Worm (Caenorhabditis elegans): ENCODE measurements around the gene Y47D3B.12.

Y47D3B.12 gene

DNA sequence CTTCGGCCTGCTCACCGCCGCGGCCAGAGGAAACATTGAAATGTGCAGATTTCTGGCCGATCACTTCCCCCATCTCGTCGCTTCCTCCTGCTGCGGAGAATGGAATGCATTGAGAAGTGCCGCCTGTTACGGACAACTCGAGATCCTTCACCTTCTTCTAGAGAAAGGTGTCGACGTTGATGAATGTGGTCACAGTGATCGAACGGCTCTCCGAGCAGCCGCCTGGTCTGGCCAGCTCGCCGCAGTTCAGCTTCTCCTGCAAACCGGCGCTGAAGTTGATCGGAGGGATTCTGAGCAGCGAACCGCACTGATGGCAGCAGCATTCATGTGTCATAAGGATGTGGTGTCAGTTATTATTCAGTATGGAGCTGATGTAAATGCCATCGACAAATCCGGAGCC lies 39.9 kb upstream of the Y47D3B.12 start:
- TF ChIP-seq hmg-4 (GFP tag; optimal IDR thresholded peaks at IDR 0.05) (peak; percentile 15), pes-1 (GFP tag; IDR thresholded peaks at IDR 0.05) (no peak)

DNA sequence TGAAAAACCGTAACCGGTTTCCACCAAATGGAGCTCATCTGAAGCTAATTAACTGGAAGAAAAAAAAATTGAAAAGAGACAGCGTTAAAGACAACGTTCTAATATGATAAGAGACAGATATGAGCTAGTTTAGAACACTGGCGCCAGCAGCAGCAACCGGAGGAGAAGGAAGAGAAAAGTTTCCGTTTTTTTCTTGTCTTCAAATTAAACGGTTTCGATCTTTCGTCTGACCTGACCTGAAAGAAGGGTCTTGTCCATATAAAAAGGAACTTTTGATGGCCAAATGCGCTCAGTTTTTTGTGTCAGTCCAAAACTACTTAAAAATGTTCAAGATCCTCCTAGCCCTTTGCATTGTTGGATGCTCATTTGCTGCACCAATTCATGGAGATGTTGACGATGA lies 36.4 kb upstream of the Y47D3B.12 start, which contains the start of gene T28D6.3:
TSS of gene T28D6.3 (plus strand) at position 301 of the 400 bp plus-strand sequence.
- TF ChIP-seq ets-7 (tag; optimal IDR thresholded peaks at IDR 0.05) (no peak), hmg-4 (GFP tag; optimal IDR thresholded peaks at IDR 0.05) (no peak), pes-1 (GFP tag; IDR thresholded peaks at IDR 0.05) (no peak), F13C5.2 (tag; optimal IDR thresholded peaks at IDR 0.05) (no peak), aly-1 (tag; optimal IDR thresholded peaks at IDR 0.05) (no peak), scrt-1 (GFP tag; IDR thresholded peaks at IDR 0.05) (no peak), ceh-36 (tag; optimal IDR thresholded peaks at IDR 0.05) (no peak), tra-4 (tag; optimal IDR thresholded peaks at IDR 0.05) (no peak), B0310.2 (tag; optimal IDR thresholded peaks at IDR 0.05) (no peak), hmbx-1 (tag; optimal IDR thresholded peaks at IDR 0.05) (no peak), sea-1 (GFP tag; conservative IDR thresholded peaks at IDR 0.05) (no peak), tbx-11 (GFP tag; IDR thresholded peaks at IDR 0.05) (no peak), ama-1 (optimal IDR thresholded peaks at IDR 0.05) (no peak)

DNA sequence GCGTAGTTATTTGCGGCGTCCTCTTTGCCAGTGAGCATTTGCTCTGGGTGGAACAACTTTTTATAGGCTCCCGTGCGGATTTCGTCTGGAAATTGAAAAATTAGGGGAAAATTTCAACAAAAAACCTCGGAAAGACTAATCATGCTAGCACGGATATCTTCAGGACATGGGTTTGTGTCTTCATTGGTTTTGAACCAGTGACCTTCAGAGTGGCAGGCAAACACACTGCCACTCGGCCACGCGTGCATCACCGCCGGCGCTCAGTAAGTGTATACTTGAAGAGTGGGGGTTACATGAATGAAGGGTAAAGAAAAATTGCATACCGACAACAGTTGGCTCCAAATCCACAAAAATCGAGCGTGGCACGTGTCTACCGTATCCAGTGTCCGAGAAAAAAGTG lies 31.6 kb upstream of the Y47D3B.12 start:
- TF ChIP-seq tbx-11 (GFP tag; IDR thresholded peaks at IDR 0.05) (peak; percentile 93), scrt-1 (GFP tag; IDR thresholded peaks at IDR 0.05) (peak; percentile 96), pes-1 (GFP tag; IDR thresholded peaks at IDR 0.05) (peak; percentile 95), aly-1 (tag; optimal IDR thresholded peaks at IDR 0.05) (peak; percentile 93), hnd-1 (tag; optimal IDR thresholded peaks at IDR 0.05) (peak; percentile 84), tra-4 (tag; optimal IDR thresholded peaks at IDR 0.05) (peak; percentile 84), F13C5.2 (tag; optimal IDR thresholded peaks at IDR 0.05) (peak; percentile 92), hmbx-1 (tag; optimal IDR thresholded peaks at IDR 0.05) (peak; percentile 81), ceh-36 (tag; optimal IDR thresholded peaks at IDR 0.05) (peak; percentile 92), hmg-4 (GFP tag; optimal IDR thresholded peaks at IDR 0.05) (peak; percentile 96), B0310.2 (tag; optimal IDR thresholded peaks at IDR 0.05) (peak; percentile 88), ets-7 (tag; optimal IDR thresholded peaks at IDR 0.05) (peak; percentile 82), ama-1 (optimal IDR thresholded peaks at IDR 0.05) (no peak), flt-1 (GFP tag; IDR thresholded peaks at IDR 0.05) (peak; percentile 93), tbx-37 (GFP tag; conservative IDR thresholded peaks at IDR 0.05) (peak; percentile 91), sea-1 (GFP tag; conservative IDR thresholded peaks at IDR 0.05) (peak; percentile 94), ceh-13 (GFP tag; optimal IDR thresholded peaks at IDR 0.05) (peak; percentile 80)

DNA sequence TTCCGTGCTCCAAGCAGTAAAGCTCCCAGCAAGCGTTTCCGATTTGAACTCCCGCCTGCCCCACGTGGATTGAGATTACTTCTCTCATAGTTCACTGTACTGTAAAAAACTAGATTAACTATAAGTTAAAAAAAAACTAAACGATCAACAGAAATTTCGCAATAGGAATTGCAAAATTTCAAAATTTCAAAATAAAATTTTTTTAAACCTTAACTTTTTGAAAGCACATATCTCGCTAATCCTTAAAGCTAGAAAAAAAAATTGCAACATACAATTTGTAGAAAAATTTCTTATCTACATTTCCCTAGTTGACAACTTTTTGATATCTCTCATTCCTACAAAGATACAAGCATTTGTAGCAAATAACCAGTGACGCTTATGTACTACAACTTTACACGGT lies 31.1 kb upstream of the Y47D3B.12 start, which contains the start of gene tba-7:
TSS of gene tba-7 (minus strand) at position 101 of the 400 bp plus-strand sequence.
- TF ChIP-seq scrt-1 (GFP tag; IDR thresholded peaks at IDR 0.05) = no peak

DNA sequence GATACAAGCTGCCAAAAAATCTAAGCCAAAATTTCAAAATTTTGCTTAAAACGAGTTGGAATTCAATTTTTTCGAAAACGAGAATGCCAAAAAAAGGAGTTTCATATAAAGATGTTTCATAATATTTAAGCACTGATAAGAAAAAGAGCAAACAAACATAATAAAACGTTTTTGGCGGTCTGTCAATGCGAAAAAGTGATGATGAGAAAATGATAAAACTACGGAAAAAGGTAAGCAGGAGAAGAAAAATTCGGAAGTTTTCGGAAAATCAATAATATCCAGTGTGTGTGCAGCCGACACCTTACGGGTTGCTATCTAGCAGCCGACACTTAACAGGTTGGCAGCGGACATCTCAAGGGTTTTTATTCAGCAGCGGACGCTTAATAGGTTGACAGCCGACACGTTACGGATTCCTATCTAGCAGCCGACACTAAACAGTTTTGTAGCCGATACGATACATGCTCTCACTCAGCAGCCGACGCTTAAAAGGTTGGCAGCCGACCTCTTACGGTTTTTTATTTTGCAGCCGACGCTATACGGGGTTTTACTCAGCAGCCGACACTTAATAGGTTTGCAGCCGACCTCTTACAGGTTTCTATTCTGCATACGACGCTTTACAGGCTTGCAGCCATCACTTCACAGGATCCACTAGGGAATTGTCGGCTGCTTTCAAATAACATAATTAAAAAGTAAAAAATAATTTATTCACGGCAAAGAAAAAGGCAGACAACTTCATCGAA lies 30.4 kb upstream of the Y47D3B.12 start:
- TF ChIP-seq B0310.2 (tag; optimal IDR thresholded peaks at IDR 0.05) (no peak), ceh-13 (GFP tag; optimal IDR thresholded peaks at IDR 0.05) (no peak), flt-1 (GFP tag; IDR thresholded peaks at IDR 0.05) (no peak), tra-4 (tag; optimal IDR thresholded peaks at IDR 0.05) (no peak), hmbx-1 (tag; optimal IDR thresholded peaks at IDR 0.05) (no peak), ets-7 (tag; optimal IDR thresholded peaks at IDR 0.05) (no peak), ama-1 (optimal IDR thresholded peaks at IDR 0.05) (no peak), scrt-1 (GFP tag; IDR thresholded peaks at IDR 0.05) (no peak), sea-1 (GFP tag; conservative IDR thresholded peaks at IDR 0.05) (no peak)

DNA sequence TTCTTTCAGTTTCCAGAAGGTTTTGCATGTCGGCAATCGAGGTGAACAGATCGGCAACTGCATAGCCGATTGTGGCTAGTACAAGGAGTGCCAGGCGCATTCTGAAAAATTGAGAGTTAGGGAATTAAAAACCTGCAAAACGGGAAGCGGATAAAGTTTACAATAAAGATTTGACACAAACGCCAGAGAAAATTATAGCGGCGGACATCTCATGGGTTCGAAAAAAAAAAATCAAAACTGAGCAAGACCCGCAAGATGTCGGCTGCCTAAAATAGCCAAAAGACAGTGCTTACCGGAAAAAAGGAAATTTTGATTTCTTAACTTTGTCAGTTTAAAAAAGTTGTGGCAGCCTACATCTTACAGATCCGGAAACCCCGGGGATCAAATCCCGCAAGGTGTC lies 24.9 kb upstream of the Y47D3B.12 start, which contains the start of gene dpy-18:
TSS of gene dpy-18 (minus strand) at position 101 of the 400 bp plus-strand sequence.
- TF ChIP-seq B0310.2 (tag; optimal IDR thresholded peaks at IDR 0.05) (no peak), pes-1 (GFP tag; IDR thresholded peaks at IDR 0.05) (no peak), hmg-4 (GFP tag; optimal IDR thresholded peaks at IDR 0.05) (no peak), hmbx-1 (tag; optimal IDR thresholded peaks at IDR 0.05) (no peak), scrt-1 (GFP tag; IDR thresholded peaks at IDR 0.05) (no peak), F13C5.2 (tag; optimal IDR thresholded peaks at IDR 0.05) (no peak), flt-1 (GFP tag; IDR thresholded peaks at IDR 0.05) (no peak), hnd-1 (tag; optimal IDR thresholded peaks at IDR 0.05) (no peak), sea-1 (GFP tag; conservative IDR thresholded peaks at IDR 0.05) (no peak)

DNA sequence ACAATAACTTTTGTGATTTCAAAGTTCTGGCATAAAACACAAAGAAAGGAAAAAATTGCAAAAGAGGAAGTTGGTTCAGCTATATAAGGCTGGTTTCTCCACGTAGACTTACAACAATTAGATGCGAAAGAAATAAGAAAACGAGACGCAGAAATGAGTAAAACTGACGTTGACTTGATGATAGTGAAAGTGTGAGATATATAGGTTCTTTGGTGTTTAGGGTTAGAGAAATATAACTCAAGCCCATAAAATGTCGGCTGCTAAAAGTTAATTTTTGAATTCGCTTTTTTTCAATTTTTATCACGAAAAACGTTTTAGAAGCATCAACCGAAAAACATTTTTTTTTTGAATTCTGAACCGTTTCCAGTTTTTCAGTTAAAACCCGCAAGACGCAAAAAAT lies 24.4 kb upstream of the Y47D3B.12 start:
- TF ChIP-seq hnd-1 (tag; optimal IDR thresholded peaks at IDR 0.05) (no peak), ama-1 (optimal IDR thresholded peaks at IDR 0.05) (no peak), tbx-37 (GFP tag; conservative IDR thresholded peaks at IDR 0.05) (no peak), F13C5.2 (tag; optimal IDR thresholded peaks at IDR 0.05) (no peak), sea-1 (GFP tag; conservative IDR thresholded peaks at IDR 0.05) (no peak), ets-7 (tag; optimal IDR thresholded peaks at IDR 0.05) (no peak), ceh-13 (GFP tag; optimal IDR thresholded peaks at IDR 0.05) (no peak), ceh-36 (tag; optimal IDR thresholded peaks at IDR 0.05) (no peak), flt-1 (GFP tag; IDR thresholded peaks at IDR 0.05) (no peak), scrt-1 (GFP tag; IDR thresholded peaks at IDR 0.05) (no peak), B0310.2 (tag; optimal IDR thresholded peaks at IDR 0.05) (no peak), tra-4 (tag; optimal IDR thresholded peaks at IDR 0.05) (no peak), tbx-11 (GFP tag; IDR thresholded peaks at IDR 0.05) (no peak), hmbx-1 (tag; optimal IDR thresholded peaks at IDR 0.05) (no peak)

DNA sequence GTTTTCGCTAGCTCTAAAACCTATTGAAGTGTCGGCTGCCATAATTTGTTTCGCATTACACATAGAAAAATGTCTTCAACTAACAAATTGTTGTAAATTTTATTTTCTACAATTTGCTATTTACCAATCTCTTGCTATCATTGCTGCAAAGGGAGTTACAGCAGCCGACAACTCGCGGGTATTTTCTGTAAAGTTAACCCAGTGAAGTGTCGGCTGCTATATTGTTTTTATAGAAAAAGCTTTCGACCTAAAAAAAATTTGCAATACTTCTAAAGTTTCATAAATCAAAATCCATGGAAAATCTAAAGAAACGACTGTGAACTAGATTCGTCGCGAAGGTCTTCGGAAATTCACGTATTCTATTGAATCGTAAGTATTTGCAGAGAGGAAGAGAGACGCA lies 23.9 kb upstream of the Y47D3B.12 start:
- TF ChIP-seq aly-1 (tag; optimal IDR thresholded peaks at IDR 0.05) (no peak), ets-7 (tag; optimal IDR thresholded peaks at IDR 0.05) (no peak), tbx-11 (GFP tag; IDR thresholded peaks at IDR 0.05) (no peak), scrt-1 (GFP tag; IDR thresholded peaks at IDR 0.05) (no peak)

All from whole organism, early embryonic.